Worm (Caenorhabditis elegans) whole organism, midembryonic: Measurements from ENCODE around the gene amdh-1.

Experiments
- T22C8.4 ChIP-seq: fragments of 200-800 bp; sonication (Bioruptor generic); IDR thresholded peaks from 2 replicates; pipeline ENCODE4 v1.3.6; 2022; ENCODE audit warnings: missing genetic modification characterization, missing compliant biosample characterization
- cog-1 ChIP-seq: sonication (generic microtip); optimal IDR thresholded peaks from 2 replicates; lab custom pipeline; 2016; ENCODE audit warnings: missing genetic modification characterization, missing compliant biosample characterization
- flt-1 ChIP-seq: fragments of 200-800 bp; sonication (Bioruptor generic); IDR thresholded peaks from 2 replicates; pipeline ENCODE4 v1.3.6; 2022; ENCODE audit warnings: missing genetic modification characterization, missing compliant biosample characterization
- klf-2 ChIP-seq: fragments of 200-800 bp; sonication (Bioruptor generic); conservative IDR thresholded peaks from 2 replicates; pipeline ENCODE4 v1.3.6; 2022; ENCODE audit warnings: missing genetic modification reagents, missing genetic modification characterization, missing compliant biosample characterization
- med-1 ChIP-seq: sonication (generic microtip); optimal IDR thresholded peaks from 2 replicates; lab custom pipeline; 2017; ENCODE audit warnings: missing genetic modification characterization, mild to moderate bottlenecking, missing compliant biosample characterization, antibody characterized with exemption, missing genetic modification reagents; ENCODE audit not compliant: insufficient read depth
- ref-1 ChIP-seq: fragments of 200-800 bp; sonication (Bioruptor generic); conservative IDR thresholded peaks from 2 replicates; pipeline ENCODE4 v1.3.6; 2022; ENCODE audit warnings: missing genetic modification reagents, missing genetic modification characterization, missing compliant biosample characterization
- tab-1 ChIP-seq: fragments of 200-800 bp; sonication (Bioruptor generic); IDR thresholded peaks from 2 replicates; pipeline ENCODE4 v1.3.6; 2022; ENCODE audit warnings: missing genetic modification characterization, missing compliant biosample characterization
- ztf-23 ChIP-seq: fragments of 200-800 bp; sonication (Bioruptor generic); IDR thresholded peaks from 2 replicates; pipeline ENCODE4 v1.3.6; 2022; ENCODE audit warnings: missing genetic modification reagents, missing genetic modification characterization, missing compliant biosample characterization
- ztf-29 ChIP-seq: fragments of 200-800 bp; sonication (Bioruptor generic); IDR thresholded peaks from 2 replicates; pipeline ENCODE4 v1.3.6; 2022; ENCODE audit warnings: missing genetic modification reagents, missing genetic modification characterization, missing compliant biosample characterization

Gene amdh-1

DNA sequence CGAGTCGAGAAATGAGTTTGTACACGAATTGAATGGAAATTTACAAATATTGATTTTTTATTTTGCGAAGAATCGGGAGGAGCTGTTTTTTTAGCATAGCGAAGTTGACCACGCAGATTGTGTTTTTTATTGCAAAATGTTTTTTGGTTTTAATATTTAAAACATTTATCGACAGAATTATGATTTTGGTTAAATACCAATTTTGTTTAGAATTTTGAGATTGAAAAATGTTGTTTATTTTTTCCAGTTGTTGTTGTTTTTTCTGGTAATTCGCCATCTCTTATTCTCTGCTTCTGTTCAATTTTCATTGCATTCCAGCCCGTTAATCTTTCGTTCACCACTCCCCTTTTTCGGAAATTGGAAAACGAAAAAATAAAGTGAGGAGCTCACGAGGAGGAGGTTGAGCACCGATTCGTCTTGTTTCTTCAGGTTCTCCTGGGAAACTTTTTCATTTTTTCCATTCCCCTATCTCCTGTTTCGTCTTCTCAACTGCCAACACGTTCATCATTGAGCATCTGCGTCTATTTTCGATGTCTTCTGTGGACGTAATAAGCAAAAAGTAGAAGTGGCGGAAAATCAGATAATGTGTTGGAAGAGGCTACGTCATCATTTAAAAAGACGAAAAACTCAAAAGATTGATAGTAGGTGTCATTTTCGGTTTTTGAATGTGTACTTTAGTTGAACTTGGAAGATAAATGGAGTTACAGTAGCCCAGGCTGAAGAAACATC, 44.5 kb downstream of the amdh-1 start, which contains the start of gene F47D12.7:
F47D12.7 (minus strand) TSS at position 51 of the 729 bp plus-strand sequence.
- TF ChIP-seq ref-1 (GFP tag; lab: Robert Waterston, UW) (no peak), klf-2 (GFP tag; lab: Robert Waterston, UW) (no peak), med-1 (GFP tag; lab: Kevin White, UChicago) (no peak), tab-1 (no peak), T22C8.4 (GFP tag; lab: Robert Waterston, UW) (no peak), flt-1 (GFP tag; lab: Robert Waterston, UW) (no peak), cog-1 (tag; lab: Kevin White, UChicago) (no peak), ztf-29 (GFP tag; lab: Robert Waterston, UW) (no peak), ztf-23 (no peak)

- TF ChIP-seq ztf-29 (GFP tag; lab: Robert Waterston, UW) (no peak), cog-1 (tag; lab: Kevin White, UChicago) (no peak), T22C8.4 (GFP tag; lab: Robert Waterston, UW) (no peak), ref-1 (GFP tag; lab: Robert Waterston, UW) (no peak), ztf-23 (no peak), med-1 (GFP tag; lab: Kevin White, UChicago) (no peak)
Observed at ce11 chrIII:6297599-6297998, 46.0 kb downstream of the amdh-1 start.

DNA sequence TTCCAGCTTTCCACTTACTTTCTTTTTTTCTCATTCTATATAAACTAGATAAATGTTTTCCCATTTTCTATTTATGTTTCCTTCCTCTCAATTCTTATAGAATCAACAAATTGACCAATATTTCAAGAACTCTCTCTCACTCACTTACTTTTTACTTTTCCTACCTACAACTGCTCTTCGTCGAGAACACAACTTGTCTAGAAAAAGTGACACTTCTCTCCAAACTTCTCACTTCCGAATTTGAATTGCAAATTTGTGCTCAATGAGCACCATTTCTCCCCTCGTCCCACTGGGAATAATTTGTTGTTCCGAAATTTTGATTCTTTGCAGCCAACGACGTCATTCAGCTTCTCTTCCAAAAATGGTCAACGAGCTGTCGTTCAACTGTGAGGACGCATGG, 46.5 kb downstream of the amdh-1 start, which contains the start of gene F47D12.3:
F47D12.3 (plus strand) TSS at position 331 of the 400 bp plus-strand sequence.
- TF ChIP-seq ztf-23: no peak
- TF ChIP-seq ref-1 (GFP tag; lab: Robert Waterston, UW): no peak
- TF ChIP-seq cog-1 (tag; lab: Kevin White, UChicago): no peak
- TF ChIP-seq ztf-29 (GFP tag; lab: Robert Waterston, UW): no peak
- no peak for TF ChIP-seq klf-2 (GFP tag; lab: Robert Waterston, UW)
- TF ChIP-seq tab-1: no peak
- no peak for TF ChIP-seq T22C8.4 (GFP tag; lab: Robert Waterston, UW)
- no peak for TF ChIP-seq flt-1 (GFP tag; lab: Robert Waterston, UW)
- no peak for TF ChIP-seq med-1 (GFP tag; lab: Kevin White, UChicago)

DNA sequence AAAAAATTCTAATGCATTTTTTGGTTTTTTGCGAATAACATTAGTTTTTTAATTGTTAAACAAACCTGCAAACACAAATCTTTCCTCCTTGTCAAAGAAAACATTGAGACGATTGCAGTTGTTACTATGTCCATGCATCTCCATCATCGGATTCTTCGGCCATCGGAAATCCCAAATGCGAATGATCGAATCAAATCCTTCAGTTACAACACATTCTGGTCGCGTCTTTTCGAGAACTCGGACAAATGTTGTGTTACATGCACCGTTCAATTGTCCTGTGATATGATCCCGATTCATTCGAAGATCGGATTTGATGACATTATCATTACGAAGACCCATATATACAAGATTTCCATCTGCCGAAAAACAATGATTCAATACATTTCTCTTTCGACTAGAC, 48.7 kb downstream of the amdh-1 start:
- TF ChIP-seq ztf-23: no peak
- no peak for TF ChIP-seq ztf-29 (GFP tag; lab: Robert Waterston, UW)
- no peak for TF ChIP-seq T22C8.4 (GFP tag; lab: Robert Waterston, UW)
- no peak for TF ChIP-seq cog-1 (tag; lab: Kevin White, UChicago)
- TF ChIP-seq tab-1: no peak
- no peak for TF ChIP-seq ref-1 (GFP tag; lab: Robert Waterston, UW)
- TF ChIP-seq med-1 (GFP tag; lab: Kevin White, UChicago): no peak

DNA sequence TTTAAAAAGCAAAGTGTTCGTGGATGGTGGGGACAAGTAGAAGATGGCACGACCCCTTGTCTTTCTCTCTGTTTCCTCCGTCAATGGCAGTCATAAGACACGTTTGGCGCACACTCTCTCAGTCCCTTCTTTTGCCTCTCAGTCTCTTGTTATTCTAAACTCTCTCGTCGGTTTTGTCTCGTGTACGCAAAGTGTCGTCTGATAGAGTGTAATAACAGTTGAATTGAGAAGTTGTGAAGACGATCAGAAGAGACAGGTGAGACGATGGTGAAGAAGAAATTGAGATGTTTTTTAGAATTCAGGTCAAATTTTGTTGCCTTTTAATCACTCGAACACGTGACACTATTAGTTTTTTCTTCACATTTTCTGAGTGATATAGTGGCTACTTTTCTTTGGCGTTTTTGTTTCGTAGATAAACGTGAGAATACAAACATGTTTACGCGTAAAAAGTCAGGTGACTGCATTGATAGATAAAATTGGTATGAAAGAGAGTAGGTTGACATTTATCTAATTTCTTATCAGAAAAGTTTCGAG, 51.6 kb downstream of the amdh-1 start, which contains the start of gene F47D12.9:
F47D12.9 (minus strand) TSS at position 267 of the 534 bp plus-strand sequence.
- TF ChIP-seq ztf-23 (no peak), cog-1 (tag; lab: Kevin White, UChicago) (no peak), tab-1 (no peak), med-1 (GFP tag; lab: Kevin White, UChicago) (no peak), ref-1 (GFP tag; lab: Robert Waterston, UW) (no peak), ztf-29 (GFP tag; lab: Robert Waterston, UW) (no peak), T22C8.4 (GFP tag; lab: Robert Waterston, UW) (no peak), flt-1 (GFP tag; lab: Robert Waterston, UW) (no peak), klf-2 (GFP tag; lab: Robert Waterston, UW) (no peak)

DNA sequence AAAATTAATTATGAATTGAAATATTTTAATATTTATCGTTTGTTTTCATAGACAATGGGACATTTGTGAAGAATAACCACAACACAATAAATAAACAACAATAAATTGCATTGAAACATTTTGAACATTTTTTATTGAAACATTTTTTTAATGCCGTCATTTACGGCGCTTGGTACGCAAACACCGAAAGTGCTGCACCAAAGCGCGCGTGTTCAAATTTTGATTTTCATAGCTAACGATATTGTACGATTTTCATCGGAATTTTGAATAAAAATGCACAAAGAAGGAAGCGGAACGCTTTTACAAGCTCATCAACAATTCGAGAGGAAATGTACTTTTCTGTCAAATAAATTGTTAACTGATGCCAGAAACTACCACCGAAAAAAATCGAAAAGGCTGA, 52.2 kb downstream of the amdh-1 start:
- TF ChIP-seq klf-2 (GFP tag; lab: Robert Waterston, UW) (no peak), med-1 (GFP tag; lab: Kevin White, UChicago) (no peak), ztf-23 (no peak), ref-1 (GFP tag; lab: Robert Waterston, UW) (no peak), T22C8.4 (GFP tag; lab: Robert Waterston, UW) (no peak), tab-1 (no peak)

ce11 chrIII:6307832-6308231, 56.2 kb downstream of the amdh-1 start:
- TF ChIP-seq cog-1 (tag; lab: Kevin White, UChicago) (no peak), tab-1 (no peak), T22C8.4 (GFP tag; lab: Robert Waterston, UW) (no peak), flt-1 (GFP tag; lab: Robert Waterston, UW) (no peak), med-1 (GFP tag; lab: Kevin White, UChicago) (no peak), ztf-23 (no peak)

DNA sequence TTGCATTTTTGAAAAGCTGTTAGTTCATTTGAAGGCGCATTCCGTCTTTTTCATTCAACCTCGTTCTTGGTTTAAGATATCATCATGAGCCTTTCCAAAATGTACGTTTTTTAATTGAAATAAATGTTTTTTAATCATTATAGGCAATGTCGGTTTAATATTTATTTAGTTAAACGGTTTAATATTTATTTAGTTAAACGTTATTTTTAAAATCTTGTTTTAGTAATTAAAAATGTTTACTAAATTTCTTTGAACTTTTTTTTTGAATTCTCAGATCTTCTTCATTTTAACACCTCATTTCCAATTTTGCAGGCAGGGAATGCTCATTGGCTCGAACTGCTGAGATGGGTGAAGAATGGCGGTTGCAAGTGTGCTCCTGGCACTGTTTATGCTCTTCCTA, 57.5 kb downstream of the amdh-1 start, which contains the start of gene gar-2:
gar-2 (plus strand) TSS at position 301 of the 400 bp plus-strand sequence.
- TF ChIP-seq T22C8.4 (GFP tag; lab: Robert Waterston, UW) (no peak), cog-1 (tag; lab: Kevin White, UChicago) (no peak), ztf-29 (GFP tag; lab: Robert Waterston, UW) (no peak), ref-1 (GFP tag; lab: Robert Waterston, UW) (no peak), ztf-23 (no peak), med-1 (GFP tag; lab: Kevin White, UChicago) (no peak), flt-1 (GFP tag; lab: Robert Waterston, UW) (no peak), tab-1 (no peak), klf-2 (GFP tag; lab: Robert Waterston, UW) (no peak)

ce11 chrIII:6310352-6310751, 58.7 kb downstream of the amdh-1 start:
- no peak for TF ChIP-seq ref-1 (GFP tag; lab: Robert Waterston, UW)
